Worm (Caenorhabditis elegans): ENCODE data around the gene srh-269.

Gene srh-269

ce11 chrV:16595140-16595791, 3.4 kb upstream of the srh-269 start, which contains the start of gene cpl-1 (continued):
- no peak for TF ChIP-seq ceh-79 (tag; optimal IDR thresholded peaks at IDR 0.05)
- TF ChIP-seq ekl-4 (GFP tag; IDR thresholded peaks at IDR 0.05), result no peak
- TF ChIP-seq sdz-38 (tag; optimal IDR thresholded peaks at IDR 0.05), result peak; percentile 47
- peak; percentile 2 for TF ChIP-seq F52B5.7 (tag; optimal IDR thresholded peaks at IDR 0.05)
- peak; percentile 22 for TF ChIP-seq K12H6.12 (tag; optimal IDR thresholded peaks at IDR 0.05)
- TF ChIP-seq bed-1 (GFP tag; IDR thresholded peaks at IDR 0.05), result no peak
- no peak for TF ChIP-seq Y67H2A.10 (GFP tag; conservative IDR thresholded peaks at IDR 0.05)
- TF ChIP-seq nfya-2 (GFP tag; IDR thresholded peaks at IDR 0.05), result no peak
- TF ChIP-seq ztf-6 (GFP tag; IDR thresholded peaks at IDR 0.05), result no peak
- TF ChIP-seq Y95B8A.8 (GFP tag; IDR thresholded peaks at IDR 0.05), result no peak
- no peak for TF ChIP-seq F57A8.1 (GFP tag; optimal IDR thresholded peaks at IDR 0.05)
- no peak for TF ChIP-seq F55B11.4 (tag; optimal IDR thresholded peaks at IDR 0.05; ENCODE audit: borderline replicate concordance, insufficient read depth)
- TF ChIP-seq pbrm-1 (GFP tag; IDR thresholded peaks at IDR 0.05), result 0 out of 2 replicates have a peak, but pooled peaks have one; percentile 30
- no peak for TF ChIP-seq ets-4 (GFP tag; optimal IDR thresholded peaks at IDR 0.05)
- TF ChIP-seq ztf-22 (GFP tag; optimal IDR thresholded peaks at IDR 0.05), result no peak
- TF ChIP-seq gei-17 (GFP tag; optimal IDR thresholded peaks at IDR 0.05), result no peak
- no peak for TF ChIP-seq hlh-12 (tag; optimal IDR thresholded peaks at IDR 0.05)
- no peak for TF ChIP-seq F57C9.4 (tag; optimal IDR thresholded peaks at IDR 0.05)
- 0 out of 2 replicates have a peak, but pooled peaks have one; percentile 36 for TF ChIP-seq nfyb-1 (GFP tag; IDR thresholded peaks at IDR 0.05)
- TF ChIP-seq nhr-90 (tag; optimal IDR thresholded peaks at IDR 0.05), result no peak
- TF ChIP-seq ztf-28 (GFP tag; IDR thresholded peaks at IDR 0.05), result no peak
- TF ChIP-seq egl-44 (GFP tag; IDR thresholded peaks at IDR 0.05), result no peak
- TF ChIP-seq hsf-1 (GFP tag; IDR thresholded peaks at IDR 0.05), result no peak
- no peak for TF ChIP-seq ccch-3 (GFP tag; optimal IDR thresholded peaks at IDR 0.05)
- TF ChIP-seq hlh-26 (GFP tag; conservative IDR thresholded peaks at IDR 0.05), result no peak
- TF ChIP-seq cebp-1 (GFP tag; IDR thresholded peaks at IDR 0.05), result no peak
- peak; percentile 32 for TF ChIP-seq cebp-1 (tag; optimal IDR thresholded peaks at IDR 0.05)
- TF ChIP-seq aptf-2 (GFP tag; conservative IDR thresholded peaks at IDR 0.05), result no peak
- no peak for TF ChIP-seq lsl-1 (GFP tag; optimal IDR thresholded peaks at IDR 0.05)
- no peak for TF ChIP-seq ztf-18 (tag; optimal IDR thresholded peaks at IDR 0.05)
- no peak for TF ChIP-seq fkh-3 (tag; optimal IDR thresholded peaks at IDR 0.05)
- no peak for TF ChIP-seq lsy-27 (tag; optimal IDR thresholded peaks at IDR 0.05; ENCODE audit: borderline replicate concordance, insufficient read depth)
- TF ChIP-seq somi-1 (GFP tag; optimal IDR thresholded peaks at IDR 0.05), result peak; percentile 33
- no peak for TF ChIP-seq D2030.7 (GFP tag; IDR thresholded peaks at IDR 0.05)
- TF ChIP-seq egrh-3 (GFP tag; IDR thresholded peaks at IDR 0.05), result no peak
- TF ChIP-seq atf-7 (tag; optimal IDR thresholded peaks at IDR 0.05), result no peak
- TF ChIP-seq attf-5 (GFP tag; optimal IDR thresholded peaks at IDR 0.05), result peak; percentile 3
- TF ChIP-seq madf-3 (GFP tag; IDR thresholded peaks at IDR 0.05), result no peak
- no peak for TF ChIP-seq nhr-120 (GFP tag; IDR thresholded peaks at IDR 0.05)
- peak; percentile 39 for TF ChIP-seq lin-54 (GFP tag; optimal IDR thresholded peaks at IDR 0.05)
- TF ChIP-seq snpc-4 (GFP tag; optimal IDR thresholded peaks at IDR 0.05), result no peak
- TF ChIP-seq snpc-4 (tag; optimal IDR thresholded peaks at IDR 0.05), result peak in 2 of 4 experiments; percentile 11 to 35
- TF ChIP-seq lin-35 (GFP tag; optimal IDR thresholded peaks at IDR 0.05), result no peak
- TF ChIP-seq ama-1 (optimal IDR thresholded peaks at IDR 0.05), result peak; percentile 63
- TF ChIP-seq ama-1 (GFP tag; optimal IDR thresholded peaks at IDR 0.05), result no peak
- no peak for TF ChIP-seq nhr-27 (tag; optimal IDR thresholded peaks at IDR 0.05)
- no peak for TF ChIP-seq dpl-1 (GFP tag; optimal IDR thresholded peaks at IDR 0.05)
- TF ChIP-seq let-607 (tag; optimal IDR thresholded peaks at IDR 0.05), result peak in 1 of 2 experiments; percentile 30
- TF ChIP-seq chd-7 (tag; optimal IDR thresholded peaks at IDR 0.05), result no peak

All from whole organism, young adult.